Fruit fly (Drosophila melanogaster) whole organism, embryonic: ENCODE results near the gene CG3091.
A peak's percentile ranks its signal among the peaks of the same experiment; 100 is the strongest.

Source experiments
- Abd-B ChIP-seq: fragments of 200-800 bp; sonication (Bioruptor generic); optimal IDR thresholded peaks from 2 replicates; lab custom pipeline; 2018; ENCODE audit warnings: missing biosample characterization, mild to moderate bottlenecking, missing genetic modification characterization, moderate library complexity
- Blimp-1 ChIP-seq: fragments of 200-800 bp; sonication (Bioruptor generic); optimal IDR thresholded peaks from 3 replicates; lab custom pipeline; 2018; ENCODE audit warnings: missing biosample characterization, missing genetic modification characterization, mild to moderate bottlenecking, moderate library complexity, missing genetic modification reagents
- CG1024 ChIP-seq: fragments of 200-800 bp; sonication (Bioruptor generic); IDR thresholded peaks from 2 replicates; pipeline ENCODE4 v1.3.6; 2022; ENCODE audit warnings: missing biosample characterization, missing genetic modification characterization
- CG10274 ChIP-seq: fragments of 200-800 bp; sonication (Bioruptor generic); optimal IDR thresholded peaks from 3 replicates; lab custom pipeline; 2017; ENCODE audit warnings: missing biosample characterization, mild to moderate bottlenecking, missing genetic modification characterization
- CG11398 ChIP-seq: fragments of 200-800 bp; sonication (Bioruptor generic); optimal IDR thresholded peaks from 2 replicates; lab custom pipeline; 2016; ENCODE audit warnings: missing biosample characterization, missing genetic modification characterization
- CG11695 ChIP-seq: fragments of 200-800 bp; sonication (Bioruptor generic); IDR thresholded peaks from 3 replicates; pipeline ENCODE4 v1.3.6; 2022; ENCODE audit warnings: missing biosample characterization, missing genetic modification characterization
- CG12744 ChIP-seq: fragments of 200-800 bp; sonication (Bioruptor generic); optimal IDR thresholded peaks from 2 replicates; lab custom pipeline; 2016; ENCODE audit warnings: missing biosample characterization, missing genetic modification characterization
- CG15011 ChIP-seq: fragments of 200-800 bp; sonication (Bioruptor generic); optimal IDR thresholded peaks from 3 replicates; lab custom pipeline; 2018; ENCODE audit warnings: missing biosample characterization, mild to moderate bottlenecking, missing genetic modification characterization
- CG15696 ChIP-seq: fragments of 200-800 bp; sonication (Bioruptor generic); optimal IDR thresholded peaks from 2 replicates; lab custom pipeline; 2019; ENCODE audit warnings: missing biosample characterization, mild to moderate bottlenecking, missing genetic modification characterization, moderate library complexity
- CG16863 ChIP-seq: fragments of 200-800 bp; sonication (Bioruptor generic); optimal IDR thresholded peaks from 3 replicates; lab custom pipeline; 2016; ENCODE audit warnings: missing biosample characterization, missing genetic modification characterization
- CG2678 ChIP-seq: fragments of 200-800 bp; sonication (Bioruptor generic); optimal IDR thresholded peaks from 3 replicates; lab custom pipeline; 2019; ENCODE audit warnings: missing biosample characterization, mild to moderate bottlenecking, missing genetic modification characterization, moderate library complexity
- CG3407 ChIP-seq: fragments of 200-800 bp; sonication (Bioruptor generic); optimal IDR thresholded peaks from 2 replicates; lab custom pipeline; 2018; ENCODE audit warnings: missing biosample characterization, mild to moderate bottlenecking, missing genetic modification characterization
- CG3838 ChIP-seq: fragments of 200-800 bp; sonication (Bioruptor generic); optimal IDR thresholded peaks from 3 replicates; lab custom pipeline; 2016; ENCODE audit warnings: missing biosample characterization, missing genetic modification characterization
- CG4707 ChIP-seq: fragments of 200-800 bp; sonication (Bioruptor generic); optimal IDR thresholded peaks from 2 replicates; lab custom pipeline; 2018; ENCODE audit warnings: missing biosample characterization, mild to moderate bottlenecking, missing genetic modification characterization, moderate library complexity
- CG6254 ChIP-seq: fragments of 200-800 bp; sonication (Bioruptor generic); optimal IDR thresholded peaks from 3 replicates; lab custom pipeline; 2017; ENCODE audit warnings: mild to moderate bottlenecking, missing biosample characterization, missing genetic modification reagents, missing genetic modification characterization
- CG6689 ChIP-seq: fragments of 200-800 bp; sonication (Bioruptor generic); IDR thresholded peaks from 2 replicates; pipeline ENCODE4 v1.3.6; 2022; ENCODE audit warnings: missing biosample characterization, missing genetic modification characterization
- CG9437 ChIP-seq: fragments of 200-800 bp; sonication (Bioruptor generic); optimal IDR thresholded peaks from 2 replicates; lab custom pipeline; 2018; ENCODE audit warnings: missing biosample characterization, mild to moderate bottlenecking, missing genetic modification characterization
- Elba2 ChIP-seq: fragments of 200-800 bp; sonication (Bioruptor generic); optimal IDR thresholded peaks from 3 replicates; lab custom pipeline; 2016; ENCODE audit warnings: missing biosample characterization, missing genetic modification characterization
- Meics ChIP-seq: fragments of 200-800 bp; sonication (Bioruptor generic); optimal IDR thresholded peaks from 2 replicates; lab custom pipeline; 2017; ENCODE audit warnings: missing biosample characterization, mild to moderate bottlenecking, missing genetic modification characterization
- NC2β ChIP-seq: fragments of 200-800 bp; sonication (Bioruptor generic); optimal IDR thresholded peaks from 2 replicates; lab custom pipeline; 2016; ENCODE audit warnings: missing biosample characterization, missing genetic modification characterization
- Scr ChIP-seq: fragments of 200-800 bp; sonication (Bioruptor generic); IDR thresholded peaks from 2 replicates; pipeline ENCODE4 v1.3.6; 2022; ENCODE audit warnings: missing biosample characterization, missing genetic modification characterization; ENCODE audit not compliant: partially characterized antibody
- Trl ChIP-seq, 3 experiments: fragments of >200 bp in 2 of 3; fragments of 200-800 bp in 1 of 3; sonication (Bioruptor generic) in 1 of 3; optimal IDR thresholded peaks; 2 replicates in 1 of 3; 3 replicates in 2 of 3; lab custom pipeline; 2016 to 2017; ENCODE audit warnings: missing biosample characterization in 1 of 3, missing genetic modification characterization in 1 of 3
- Usf ChIP-seq: fragments of 200-800 bp; sonication (Bioruptor generic); optimal IDR thresholded peaks from 2 replicates; lab custom pipeline; 2017; ENCODE audit warnings: missing genotype, missing biosample characterization, missing genetic modification characterization
- amos ChIP-seq: fragments of 200-800 bp; sonication (Bioruptor generic); IDR thresholded peaks from 2 replicates; pipeline ENCODE4 v1.3.6; 2022; ENCODE audit warnings: missing biosample characterization, missing genetic modification characterization; ENCODE audit not compliant: partially characterized antibody
- ase ChIP-seq: fragments of 200-800 bp; sonication (Bioruptor generic); IDR thresholded peaks from 3 replicates; pipeline ENCODE4 v1.3.6; 2022; ENCODE audit warnings: missing biosample characterization, missing genetic modification characterization
- chif ChIP-seq, 2 experiments: fragments of 200-800 bp; sonication (Bioruptor generic); optimal IDR thresholded peaks; 3 replicates each; lab custom pipeline; 2016; ENCODE audit warnings: missing biosample characterization in 2 of 2, missing genetic modification characterization in 2 of 2
- crol ChIP-seq: fragments of 200-800 bp; sonication (Bioruptor generic); IDR thresholded peaks from 2 replicates; pipeline ENCODE4 v1.3.6; 2022; ENCODE audit warnings: missing biosample characterization, missing genetic modification characterization
- dati ChIP-seq: fragments of 200-800 bp; sonication (Bioruptor generic); IDR thresholded peaks from 2 replicates; pipeline ENCODE4 v1.3.6; 2022; ENCODE audit warnings: missing biosample characterization, missing genetic modification characterization
- esg ChIP-seq: fragments of 200-800 bp; sonication (Bioruptor generic); conservative IDR thresholded peaks from 2 replicates; pipeline ENCODE4 v1.3.6; 2022; ENCODE audit warnings: missing biosample characterization, missing genetic modification characterization
- eve ChIP-seq, 2 experiments: fragments of >200 bp; optimal IDR thresholded peaks; 2 replicates each; lab custom pipeline; 2017; ENCODE audit warnings: missing biosample characterization in 2 of 2, missing genetic modification characterization in 2 of 2
- fd102C ChIP-seq: fragments of 200-800 bp; sonication (Bioruptor generic); optimal IDR thresholded peaks from 2 replicates; lab custom pipeline; 2018; ENCODE audit warnings: missing biosample characterization, mild to moderate bottlenecking, missing genetic modification characterization, moderate library complexity
- fd96Cb ChIP-seq: fragments of 200-800 bp; sonication (Bioruptor generic); optimal IDR thresholded peaks from 2 replicates; lab custom pipeline; 2018; ENCODE audit warnings: missing biosample characterization, mild to moderate bottlenecking, missing genetic modification characterization, moderate library complexity
- gem ChIP-seq: fragments of 200-800 bp; sonication (Bioruptor generic); optimal IDR thresholded peaks from 2 replicates; lab custom pipeline; 2019; ENCODE audit warnings: missing biosample characterization, mild to moderate bottlenecking, missing genetic modification characterization, moderate library complexity
- kah ChIP-seq: fragments of 200-800 bp; sonication (Bioruptor generic); optimal IDR thresholded peaks from 2 replicates; lab custom pipeline; 2018; ENCODE audit warnings: missing biosample characterization, mild to moderate bottlenecking, missing genetic modification characterization
- kni ChIP-seq: fragments of 200-800 bp; sonication (Bioruptor generic); optimal IDR thresholded peaks from 3 replicates; lab custom pipeline; 2017; ENCODE audit warnings: mild to moderate bottlenecking, missing biosample characterization, missing genetic modification reagents, missing genetic modification characterization
- lab ChIP-seq: fragments of 200-800 bp; sonication (Bioruptor generic); optimal IDR thresholded peaks from 3 replicates; lab custom pipeline; 2017; ENCODE audit warnings: missing biosample characterization, missing genetic modification characterization, mild to moderate bottlenecking, moderate library complexity, missing genetic modification reagents
- lola ChIP-seq, 3 experiments: fragments of >200 bp in 2 of 3; fragments of 200-800 bp in 1 of 3; sonication (Bioruptor generic) in 1 of 3; optimal IDR thresholded peaks; 2 replicates each; lab custom pipeline; 2017 to 2019; ENCODE audit warnings: missing biosample characterization in 3 of 3, missing genetic modification characterization in 3 of 3, mild to moderate bottlenecking in 1 of 3, moderate library complexity in 1 of 3
- nau ChIP-seq: fragments of 200-800 bp; sonication (Bioruptor generic); optimal IDR thresholded peaks from 3 replicates; lab custom pipeline; 2017; ENCODE audit warnings: missing biosample characterization, mild to moderate bottlenecking, missing genetic modification characterization, missing genetic modification reagents
- org-1 ChIP-seq: fragments of 200-800 bp; sonication (Bioruptor generic); optimal IDR thresholded peaks from 2 replicates; lab custom pipeline; 2017; ENCODE audit warnings: missing biosample characterization, missing genetic modification characterization
- pnt ChIP-seq: fragments of 200-800 bp; sonication (Bioruptor generic); optimal IDR thresholded peaks from 3 replicates; lab custom pipeline; 2016; ENCODE audit warnings: missing biosample characterization, missing genetic modification characterization
- ranshi ChIP-seq: fragments of 200-800 bp; sonication (Bioruptor generic); IDR thresholded peaks from 2 replicates; pipeline ENCODE4 v1.3.6; 2022; ENCODE audit warnings: missing biosample characterization, missing genetic modification characterization
- sc ChIP-seq, 3 experiments: fragments of >200 bp in 2 of 3; fragments of 200-800 bp in 1 of 3; sonication (Bioruptor generic) in 1 of 3; optimal IDR thresholded peaks; 2 replicates in 2 of 3; 3 replicates in 1 of 3; lab custom pipeline; 2017; ENCODE audit warnings: mild to moderate bottlenecking in 1 of 3, missing biosample characterization in 1 of 3, missing genetic modification characterization in 1 of 3, missing genetic modification reagents in 1 of 3
- seq ChIP-seq: fragments of 200-800 bp; sonication (Bioruptor generic); IDR thresholded peaks from 2 replicates; pipeline ENCODE4 v1.3.6; 2022; ENCODE audit warnings: missing biosample characterization, missing genetic modification characterization
- stc ChIP-seq: fragments of 200-800 bp; sonication (Bioruptor generic); IDR thresholded peaks from 2 replicates; pipeline ENCODE4 v1.3.6; 2022; ENCODE audit warnings: missing biosample characterization, missing genetic modification characterization
- vvl ChIP-seq: fragments of 200-800 bp; sonication (Bioruptor generic); IDR thresholded peaks from 2 replicates; pipeline ENCODE4 v1.3.6; 2022; ENCODE audit warnings: missing biosample characterization, missing genetic modification characterization
- zen2 ChIP-seq: fragments of 200-800 bp; sonication (Bioruptor generic); IDR thresholded peaks from 3 replicates; pipeline ENCODE4 v1.3.6; 2022; ENCODE audit warnings: missing biosample characterization, missing genetic modification characterization; ENCODE audit not compliant: partially characterized antibody

The CG3091 gene

dm6 chrX:2294474-2295434, 40.8 kb upstream of the CG3091 start (continued):
- TF ChIP-seq CG10274 (GFP tag; lab: Kevin White, UChicago) (no peak), esg (no peak), CG3407 (GFP tag; lab: Kevin White, UChicago) (peak; percentile 20), crol (peak; percentile 68; the same call in 1 of the 2 replicates), CG16863 (peak; percentile 16), CG12744 (GFP tag; lab: Kevin White, UChicago) (no peak), nau (GFP tag; lab: Kevin White, UChicago) (peak; percentile 18), ase (GFP tag; lab: Robert Waterston, UW) (no peak), CG3838 (no peak), Trl (optimal IDR thresholded peaks at IDR 0.05; lab: Kevin White, UChicago) (peak; percentile 47 to 59), Trl (GFP tag; optimal IDR thresholded peaks at IDR 0.05; lab: Kevin White, UChicago) (peak; percentile 63), CG6689 (GFP tag; lab: Robert Waterston, UW) (peak; percentile 19; the same call in 1 of the 2 replicates), CG9437 (GFP tag; lab: Kevin White, UChicago) (no peak), dati (GFP tag; lab: Robert Waterston, UW) (0 out of 2 replicates have a peak, but pooled peaks have one; percentile 50), fd96Cb (tag; lab: Kevin White, UChicago) (peak; percentile 7), vvl (GFP tag; lab: Robert Waterston, UW) (peak; percentile 36), Blimp-1 (peak; percentile 2), CG11695 (GFP tag; lab: Robert Waterston, UW) (0 out of 3 replicates have a peak, but pooled peaks have one; percentile 6), zen2 (no peak), Abd-B (no peak), CG15696 (peak; percentile 65), pnt (GFP tag; lab: Kevin White, UChicago) (peak; percentile 14), kah (GFP tag; lab: Kevin White, UChicago) (no peak), CG1024 (GFP tag; lab: Robert Waterston, UW) (peak; percentile 34; the same call in 1 of the 2 replicates), eve (GFP tag; optimal IDR thresholded peaks at IDR 0.05; lab: Kevin White, UChicago) (peak in 1 of 2 experiments; percentile 81), fd102C (peak; percentile 63), seq (GFP tag; lab: Robert Waterston, UW) (no peak), chif (GFP tag; optimal IDR thresholded peaks at IDR 0.05; lab: Kevin White, UChicago) (peak; percentile 15 to 30), amos (GFP tag; lab: Robert Waterston, UW) (no peak), gem (peak; percentile 25), NC2β (peak; percentile 19), kni (GFP tag; lab: Kevin White, UChicago) (no peak), lola (GFP tag; optimal IDR thresholded peaks at IDR 0.05; lab: Kevin White, UChicago) (no peak), ranshi (GFP tag; lab: Robert Waterston, UW) (no peak), lab (GFP tag; lab: Kevin White, UChicago) (peak; percentile 4), org-1 (GFP tag; lab: Kevin White, UChicago) (peak; percentile 15), CG15011 (peak; percentile 1), Usf (no peak), Elba2 (GFP tag; lab: Kevin White, UChicago) (no peak), Scr (GFP tag; lab: Robert Waterston, UW) (no peak), CG4707 (GFP tag; lab: Kevin White, UChicago) (peak; percentile 58), Meics (GFP tag; lab: Kevin White, UChicago) (peak; percentile 21), stc (GFP tag; lab: Robert Waterston, UW) (peak; percentile 24; the same call in 1 of the 2 replicates), sc (optimal IDR thresholded peaks at IDR 0.05; lab: Kevin White, UChicago) (no peak), sc (GFP tag; optimal IDR thresholded peaks at IDR 0.05; lab: Kevin White, UChicago) (peak; percentile 15), CG6254 (peak; percentile 43), CG11398 (peak; percentile 9), CG2678 (peak; percentile 21)
